Fruit fly (Drosophila melanogaster): Measurements from ENCODE around the gene klar.

DNA sequence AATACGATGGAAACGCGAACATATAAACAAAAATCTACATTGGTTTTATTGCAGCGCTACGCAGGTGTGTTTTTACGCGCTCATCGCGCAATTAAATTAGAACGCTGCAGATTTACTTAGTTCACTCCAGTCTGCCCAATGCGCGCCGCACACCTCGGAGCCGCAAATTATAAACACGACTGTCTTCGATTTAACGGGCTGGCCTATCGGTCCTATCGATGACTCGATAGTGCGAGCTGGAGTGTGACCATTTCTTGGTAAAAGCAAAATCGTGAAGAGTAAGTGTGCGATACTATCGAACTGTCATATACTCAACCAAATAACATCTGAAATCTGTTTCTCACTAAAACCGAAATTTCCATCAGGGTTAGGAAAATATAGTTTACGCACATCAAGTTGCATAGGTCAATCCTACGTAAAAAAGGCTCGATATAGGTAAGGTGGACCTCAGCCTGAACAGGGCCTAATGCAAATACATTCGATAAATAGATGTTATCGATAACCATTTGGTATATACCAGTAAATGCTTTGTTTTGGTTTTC is at the start of gene klar, which contains the start of gene BORCS6:
- TF ChIP-seq fd96Ca (GFP tag; IDR thresholded peaks at IDR 0.05) (0 out of 3 replicates have a peak, but pooled peaks have one; percentile 37), CG14655 (GFP tag; optimal IDR thresholded peaks at IDR 0.05) (no peak), Pif1B (GFP tag; optimal IDR thresholded peaks at IDR 0.05) (no peak), CG34367 (tag; optimal IDR thresholded peaks at IDR 0.05) (no peak), CG8301 (tag; optimal IDR thresholded peaks at IDR 0.05) (no peak)

Measured in whole organism, pupa.